Fruit fly (Drosophila melanogaster): ENCODE results near the gene CG15408.
A peak's percentile ranks its signal among the peaks of the same experiment; 100 is the strongest.

CG15408 gene

DNA sequence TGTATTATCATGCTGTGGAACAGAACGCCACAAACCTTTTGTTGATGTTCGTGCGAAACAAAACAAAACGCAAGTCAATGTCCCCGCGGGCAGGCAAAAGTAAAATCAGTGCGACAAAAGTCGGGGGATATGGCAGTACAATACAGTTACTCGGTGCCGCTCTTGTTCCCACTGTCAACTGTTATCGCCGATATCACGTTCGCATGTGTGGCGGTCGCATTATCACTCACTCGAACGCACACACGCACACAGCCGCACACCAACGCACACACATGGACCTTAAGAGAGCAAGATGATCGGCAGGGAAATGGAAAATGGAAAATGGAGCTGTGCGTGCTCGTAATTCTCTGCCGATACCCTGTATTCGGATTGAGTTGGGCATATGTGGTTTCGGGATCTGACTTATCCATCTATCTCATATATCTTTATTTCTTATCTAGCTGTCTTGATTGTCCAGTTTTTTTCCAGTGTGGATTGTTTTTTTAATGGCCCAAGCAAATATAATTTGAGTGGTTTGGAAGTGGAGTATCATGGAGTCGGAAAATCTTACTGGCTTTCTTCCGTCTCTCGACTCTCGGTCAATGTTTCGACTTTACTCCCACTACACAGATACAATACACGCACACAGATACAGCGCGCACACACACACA lies 6.1 kb downstream of the CG15408 start:
- TF ChIP-seq Clk (GFP tag; optimal IDR thresholded peaks at IDR 0.05) (no peak), cnc (optimal IDR thresholded peaks at IDR 0.05) (no peak), pad (GFP tag; optimal IDR thresholded peaks at IDR 0.05) (no peak), CG7101 (tag; optimal IDR thresholded peaks at IDR 0.05) (no peak), CG33017 (tag; optimal IDR thresholded peaks at IDR 0.05) (no peak), CG11617 (GFP tag; optimal IDR thresholded peaks at IDR 0.05) (no peak), Mnt (GFP tag; optimal IDR thresholded peaks at IDR 0.05) (no peak), bab1 (GFP tag; optimal IDR thresholded peaks at IDR 0.05) (no peak), CG1620 (GFP tag; optimal IDR thresholded peaks at IDR 0.05) (no peak), CG14711 (tag; optimal IDR thresholded peaks at IDR 0.05) (no peak), kay (GFP tag; ENCODE audit: borderline replicate concordance) (no peak), CG12768 (GFP tag; optimal IDR thresholded peaks at IDR 0.05) (no peak), CG7045 (GFP tag; optimal IDR thresholded peaks at IDR 0.05) (no peak), toe (GFP tag; optimal IDR thresholded peaks at IDR 0.05) (no peak), tj (GFP tag; optimal IDR thresholded peaks at IDR 0.05) (no peak), CG5204 (GFP tag; optimal IDR thresholded peaks at IDR 0.05) (no peak), Crg-1 (GFP tag; optimal IDR thresholded peaks at IDR 0.05) (no peak), Hr96 (GFP tag; optimal IDR thresholded peaks at IDR 0.05) (no peak)

DNA sequence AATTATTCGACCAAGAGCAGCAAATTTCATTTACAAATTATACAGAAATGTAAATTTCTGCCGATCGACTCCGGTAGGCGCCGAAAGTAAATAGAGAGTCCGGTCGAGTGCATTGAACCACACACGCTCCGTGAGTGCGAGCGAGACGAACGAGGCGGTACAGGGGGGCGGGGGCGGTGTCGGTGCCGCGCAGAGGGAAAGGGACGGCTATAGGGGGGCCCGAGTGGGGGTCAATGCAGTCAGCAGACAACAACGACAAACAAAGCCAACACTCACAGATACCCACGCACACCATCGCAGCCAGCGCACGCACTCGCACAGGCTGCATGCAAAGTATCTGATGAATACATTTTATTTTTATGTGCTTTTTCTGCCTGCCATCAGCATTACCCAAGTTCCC lies 6.8 kb downstream of the CG15408 start:
- TF ChIP-seq CG11617 (GFP tag; optimal IDR thresholded peaks at IDR 0.05) (no peak), ovo (GFP tag; optimal IDR thresholded peaks at IDR 0.05) (no peak), Crg-1 (GFP tag; optimal IDR thresholded peaks at IDR 0.05) (no peak), tj (GFP tag; optimal IDR thresholded peaks at IDR 0.05) (no peak), CG7045 (GFP tag; optimal IDR thresholded peaks at IDR 0.05) (no peak), CG33017 (tag; optimal IDR thresholded peaks at IDR 0.05) (no peak), CG7101 (tag; optimal IDR thresholded peaks at IDR 0.05) (no peak), Hr96 (GFP tag; optimal IDR thresholded peaks at IDR 0.05) (no peak), toe (GFP tag; optimal IDR thresholded peaks at IDR 0.05) (no peak), kay (GFP tag; ENCODE audit: borderline replicate concordance) (no peak)

DNA sequence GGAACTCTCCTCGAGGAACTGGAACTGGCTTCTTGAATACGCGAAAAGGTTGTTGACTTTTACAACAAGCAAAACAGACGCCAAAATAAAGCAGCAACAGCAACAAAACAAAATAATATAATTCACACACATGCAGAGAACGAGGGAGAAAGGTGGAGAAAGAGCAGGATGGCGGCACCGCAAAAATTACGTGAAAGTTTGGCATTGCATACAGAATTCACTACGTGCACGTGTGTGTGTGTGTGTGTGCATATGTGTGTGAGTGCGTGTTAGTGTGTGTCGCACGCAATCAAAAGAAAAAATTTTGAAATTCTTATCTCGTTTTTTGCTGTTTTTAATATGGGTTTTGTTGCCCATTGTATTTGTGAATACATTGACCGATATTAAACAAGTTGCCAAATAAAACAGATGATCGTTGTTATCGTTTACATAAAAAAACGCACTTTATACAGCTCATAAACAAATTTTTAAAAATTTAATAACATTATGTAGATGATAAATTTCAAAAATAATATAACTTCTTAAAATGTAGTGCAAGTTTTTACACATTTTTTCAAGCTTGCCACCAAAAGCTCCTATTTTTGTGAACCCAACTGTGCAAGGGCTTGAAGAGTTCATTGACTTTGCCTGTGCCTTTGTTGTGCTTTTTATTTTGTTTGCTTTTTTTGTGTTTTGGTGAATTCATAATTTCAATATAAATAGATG lies 8.8 kb downstream of the CG15408 start:
- TF ChIP-seq ovo (GFP tag; optimal IDR thresholded peaks at IDR 0.05) (no peak), CG33017 (tag; optimal IDR thresholded peaks at IDR 0.05) (no peak)

DNA sequence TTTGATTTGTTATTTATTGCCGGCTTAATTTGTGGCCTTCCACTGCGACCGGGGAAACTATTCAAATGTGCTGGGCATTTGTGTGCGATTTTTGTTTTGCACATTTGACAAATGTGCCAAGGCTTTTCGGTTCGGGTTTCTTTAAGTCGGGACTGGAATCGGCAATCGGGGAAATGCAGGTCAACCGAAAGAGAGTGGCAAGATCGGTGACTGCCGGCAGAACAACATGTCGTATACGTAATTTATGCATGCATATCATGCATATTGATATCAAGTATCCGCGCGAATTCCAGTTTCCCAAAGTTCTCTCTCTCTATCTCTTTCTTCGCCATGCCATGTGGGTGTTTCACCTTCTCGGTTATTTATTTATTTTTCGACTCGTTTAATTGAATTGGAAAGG lies 9.8 kb downstream of the CG15408 start:
- TF ChIP-seq cnc (optimal IDR thresholded peaks at IDR 0.05) (no peak), CG14711 (tag; optimal IDR thresholded peaks at IDR 0.05) (no peak), CG1620 (GFP tag; optimal IDR thresholded peaks at IDR 0.05) (no peak), CG7045 (GFP tag; optimal IDR thresholded peaks at IDR 0.05) (no peak), bab1 (GFP tag; optimal IDR thresholded peaks at IDR 0.05) (no peak), kay (GFP tag; ENCODE audit: borderline replicate concordance) (no peak), Mnt (GFP tag; optimal IDR thresholded peaks at IDR 0.05) (no peak)

DNA sequence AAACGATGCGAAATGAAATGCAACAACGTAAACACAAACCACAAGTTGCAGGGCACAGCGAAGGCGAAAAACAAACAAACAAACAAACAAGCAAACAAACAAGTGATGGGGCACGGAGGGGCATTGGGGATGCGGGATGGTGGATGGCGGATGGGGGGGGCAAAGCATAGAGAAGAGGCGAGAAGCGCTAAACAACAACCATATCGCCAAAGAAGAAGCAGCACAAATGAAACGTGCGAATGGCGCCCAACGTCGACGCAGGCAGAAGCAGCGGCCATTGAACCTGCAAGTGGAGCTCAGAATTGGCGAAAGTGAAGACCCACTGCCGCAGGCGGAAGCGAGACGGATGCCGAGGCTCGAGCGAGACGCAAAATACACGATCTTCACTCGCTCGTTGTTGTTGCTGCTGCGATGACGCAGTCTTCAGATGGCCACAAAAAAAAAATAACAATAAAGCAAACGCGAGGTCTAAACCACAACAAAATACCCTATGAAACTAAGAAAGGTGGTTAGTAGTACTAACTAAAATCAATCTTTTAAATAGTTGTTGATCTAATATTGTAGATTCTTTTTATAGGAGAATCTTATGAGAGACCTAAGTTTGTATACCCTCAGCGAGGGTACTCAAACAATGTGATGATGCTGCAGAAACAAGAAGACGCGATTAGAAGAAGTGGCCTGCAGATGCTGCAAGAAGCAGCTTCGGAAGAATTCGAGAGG lies 13.3 kb downstream of the CG15408 start:
- TF ChIP-seq toe (GFP tag; optimal IDR thresholded peaks at IDR 0.05): no peak
- no peak for TF ChIP-seq Hr96 (GFP tag; optimal IDR thresholded peaks at IDR 0.05)
- TF ChIP-seq tj (GFP tag; optimal IDR thresholded peaks at IDR 0.05): peak; percentile 66

DNA sequence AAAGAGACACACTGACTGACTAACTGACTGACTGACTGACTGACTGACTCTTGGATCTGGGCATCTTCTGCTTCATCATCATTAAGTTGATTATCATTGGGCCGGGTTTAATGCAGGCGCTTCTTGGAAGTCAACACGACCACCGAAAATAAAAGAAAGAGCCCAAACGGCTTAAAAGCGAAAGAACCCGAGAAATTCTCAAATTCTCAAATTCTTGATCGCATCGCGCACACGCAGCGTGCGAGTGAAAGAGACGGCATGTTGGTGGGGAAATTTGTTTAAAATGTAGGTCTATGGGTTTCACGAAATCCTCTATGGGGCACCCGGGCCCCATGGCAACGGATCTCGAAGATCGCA lies 13.8 kb downstream of the CG15408 start:
- TF ChIP-seq CG14711 (tag; optimal IDR thresholded peaks at IDR 0.05) (no peak), toe (GFP tag; optimal IDR thresholded peaks at IDR 0.05) (no peak), cic (GFP tag; optimal IDR thresholded peaks at IDR 0.05) (no peak), CG1620 (GFP tag; optimal IDR thresholded peaks at IDR 0.05) (no peak), Clk (GFP tag; optimal IDR thresholded peaks at IDR 0.05) (no peak), bab1 (GFP tag; optimal IDR thresholded peaks at IDR 0.05) (no peak), Mnt (GFP tag; optimal IDR thresholded peaks at IDR 0.05) (no peak), pad (GFP tag; optimal IDR thresholded peaks at IDR 0.05) (no peak), CG5204 (GFP tag; optimal IDR thresholded peaks at IDR 0.05) (no peak), CG7101 (tag; optimal IDR thresholded peaks at IDR 0.05) (no peak), Hr96 (GFP tag; optimal IDR thresholded peaks at IDR 0.05) (no peak), CG7045 (GFP tag; optimal IDR thresholded peaks at IDR 0.05) (no peak), cnc (optimal IDR thresholded peaks at IDR 0.05) (no peak), tj (GFP tag; optimal IDR thresholded peaks at IDR 0.05) (no peak), CG33017 (tag; optimal IDR thresholded peaks at IDR 0.05) (no peak), CG11617 (GFP tag; optimal IDR thresholded peaks at IDR 0.05) (no peak), Crg-1 (GFP tag; optimal IDR thresholded peaks at IDR 0.05) (no peak)

Data from whole organism, adult.